Worm (Caenorhabditis elegans): Measurements from ENCODE around the gene kin-19.

- no peak for TF ChIP-seq ama-1 (optimal IDR thresholded peaks at IDR 0.05)
- no peak for TF ChIP-seq pes-1 (GFP tag; IDR thresholded peaks at IDR 0.05)
- TF ChIP-seq flt-1 (GFP tag; IDR thresholded peaks at IDR 0.05) = no peak
- no peak for TF ChIP-seq F13C5.2 (tag; optimal IDR thresholded peaks at IDR 0.05)
- no peak for TF ChIP-seq tbx-11 (GFP tag; IDR thresholded peaks at IDR 0.05)
- TF ChIP-seq ceh-36 (tag; optimal IDR thresholded peaks at IDR 0.05) = no peak
These were observed 18.3 kb downstream of the kin-19 start for ce11 chrIII:4068120-4068519.

All from whole organism, early embryonic.